Fruit fly (Drosophila melanogaster): ENCODE data around the gene CG31633.

- TF ChIP-seq Myc (optimal IDR thresholded peaks at IDR 0.05) = no peak
- no peak for TF ChIP-seq brk (GFP tag; optimal IDR thresholded peaks at IDR 0.05)
- TF ChIP-seq foxo (GFP tag; optimal IDR thresholded peaks at IDR 0.05) = peak; percentile 15 to 74
- no peak for TF ChIP-seq Vsx2 (GFP tag; optimal IDR thresholded peaks at IDR 0.05; ENCODE audit: partially characterized antibody)
- TF ChIP-seq pan (optimal IDR thresholded peaks at IDR 0.05) = no peak
These were observed 17.3 kb upstream of the CG31633 start, which contains the start of gene Spn27A for dm6 chr2L:6673211-6674012.

Measured in whole organism, wandering third instar larva.